Worm (Caenorhabditis elegans) whole organism, L1 larva: Measurements from ENCODE around the gene C18B2.4.

Experiments used
- elt-3 ChIP-seq, 6 experiments: fragments of 150-350 bp in 1 of 6; sonication (generic microtip); optimal IDR thresholded peaks; 2 replicates each; lab custom pipeline; 2017 to 2018; ENCODE audit warnings: missing biosample characterization in 6 of 6, missing genetic modification characterization in 6 of 6, inconsistent platforms in 1 of 6
- nhr-71 ChIP-seq: sonication (generic microtip); optimal IDR thresholded peaks from 2 replicates; lab custom pipeline; 2016; ENCODE audit warnings: mild to moderate bottlenecking, missing genetic modification characterization, moderate library complexity, missing compliant biosample characterization
- nhr-77 ChIP-seq: fragments of 150-350 bp; optimal IDR thresholded peaks from 2 replicates; lab custom pipeline; 2014; ENCODE audit warnings: missing biosample characterization, missing genetic modification characterization
- sptf-1 ChIP-seq: fragments of 150-350 bp; optimal IDR thresholded peaks from 2 replicates; lab custom pipeline; 2014; ENCODE audit warnings: missing biosample characterization, missing genetic modification characterization
- unc-62 ChIP-seq: fragments of 150-350 bp; optimal IDR thresholded peaks from 2 replicates; lab custom pipeline; 2014; ENCODE audit warnings: missing biosample characterization, missing genetic modification reagents, missing genetic modification characterization
- zag-1 ChIP-seq: fragments of 150-350 bp; optimal IDR thresholded peaks from 2 replicates; lab custom pipeline; 2014; ENCODE audit warnings: missing biosample characterization, missing genetic modification characterization

DNA sequence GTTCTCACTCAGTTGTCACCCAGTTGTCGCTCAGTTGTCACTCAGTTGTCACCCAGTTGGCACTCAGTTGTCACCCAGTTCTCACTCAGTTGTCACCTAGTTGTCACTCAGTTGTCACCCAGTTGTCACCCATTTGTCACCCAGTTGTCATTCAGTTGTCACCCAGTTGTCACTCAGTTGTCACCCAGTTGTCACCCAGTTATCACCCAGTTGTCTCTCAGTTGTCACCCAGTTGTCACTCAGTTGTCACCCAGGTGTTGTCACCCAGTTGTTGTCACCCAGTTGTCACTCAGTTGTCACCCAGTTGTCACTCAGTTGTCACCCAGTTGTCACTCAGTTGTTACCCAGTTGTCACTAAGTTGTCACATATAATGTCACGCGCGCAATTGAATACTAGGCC, 26.0 kb upstream of the C18B2.4 start:
- no peak for TF ChIP-seq unc-62 (GFP tag; lab: Kevin White, UChicago)
- no peak for TF ChIP-seq zag-1
- no peak for TF ChIP-seq nhr-71 (tag; lab: Kevin White, UChicago)
- no peak for TF ChIP-seq elt-3 (tag; optimal IDR thresholded peaks at IDR 0.05; lab: Kevin White, UChicago)
- TF ChIP-seq nhr-77 (tag; lab: Kevin White, UChicago), result no peak
- no peak for TF ChIP-seq sptf-1 (tag; lab: Kevin White, UChicago)
